Fruit fly (Drosophila melanogaster) whole organism, embryonic: ENCODE data around the gene CG43051.
A peak's percentile ranks its signal among the peaks of the same experiment; 100 is the strongest.

Source experiments
- Awh ChIP-seq: fragments of 200-800 bp; sonication (Bioruptor generic); IDR thresholded peaks from 2 replicates; pipeline ENCODE4, ENCODE4 v1.3.6; 2022; ENCODE audit warnings: missing biosample characterization, missing genetic modification characterization
- Bteb2 ChIP-seq: fragments of 200-800 bp; sonication (Bioruptor generic); optimal IDR thresholded peaks from 2 replicates; lab custom pipeline; 2016; ENCODE audit warnings: missing biosample characterization, missing genetic modification characterization
- CG1024 ChIP-seq: fragments of 200-800 bp; sonication (Bioruptor generic); IDR thresholded peaks from 2 replicates; pipeline ENCODE4 v1.3.6; 2022; ENCODE audit warnings: missing biosample characterization, missing genetic modification characterization
- CG10654 ChIP-seq: fragments of 200-800 bp; sonication (Bioruptor generic); optimal IDR thresholded peaks from 2 replicates; lab custom pipeline; 2016; ENCODE audit warnings: missing biosample characterization, missing genetic modification characterization
- CG11504 ChIP-seq: fragments of 200-800 bp; sonication (Bioruptor generic); optimal IDR thresholded peaks from 3 replicates; lab custom pipeline; 2019; ENCODE audit warnings: missing biosample characterization, mild to moderate bottlenecking, missing genetic modification characterization, moderate library complexity
- CG12744 ChIP-seq: fragments of 200-800 bp; sonication (Bioruptor generic); optimal IDR thresholded peaks from 2 replicates; lab custom pipeline; 2016; ENCODE audit warnings: missing biosample characterization, missing genetic modification characterization
- CG12769 ChIP-seq: fragments of 200-800 bp; sonication (Bioruptor generic); optimal IDR thresholded peaks from 2 replicates; lab custom pipeline; 2019; ENCODE audit warnings: missing biosample characterization, mild to moderate bottlenecking, missing genetic modification characterization, moderate library complexity
- CG13624 ChIP-seq: fragments of 200-800 bp; sonication (Bioruptor generic); optimal IDR thresholded peaks from 2 replicates; lab custom pipeline; 2016; ENCODE audit warnings: missing biosample characterization, missing genetic modification characterization
- CG14050 ChIP-seq: fragments of 200-800 bp; sonication (Bioruptor generic); IDR thresholded peaks from 3 replicates; pipeline ENCODE4 v1.3.6; 2022; ENCODE audit warnings: missing biosample characterization, missing genetic modification characterization
- CG17186 ChIP-seq: fragments of 200-800 bp; sonication (Bioruptor generic); optimal IDR thresholded peaks from 3 replicates; lab custom pipeline; 2017; ENCODE audit warnings: missing biosample characterization, missing genetic modification reagents, missing genetic modification characterization
- CG17385 ChIP-seq: fragments of 200-800 bp; sonication (Bioruptor generic); optimal IDR thresholded peaks from 3 replicates; lab custom pipeline; 2018; ENCODE audit warnings: missing biosample characterization, mild to moderate bottlenecking, missing genetic modification characterization
- CG1832 ChIP-seq: fragments of 200-800 bp; sonication (Bioruptor generic); optimal IDR thresholded peaks from 2 replicates; lab custom pipeline; 2017; ENCODE audit warnings: missing biosample characterization, mild to moderate bottlenecking, missing genetic modification characterization, inconsistent platforms
- CG2678 ChIP-seq: fragments of 200-800 bp; sonication (Bioruptor generic); optimal IDR thresholded peaks from 3 replicates; lab custom pipeline; 2019; ENCODE audit warnings: missing biosample characterization, mild to moderate bottlenecking, missing genetic modification characterization, moderate library complexity
- CG31365 ChIP-seq: fragments of 200-800 bp; sonication (Bioruptor generic); optimal IDR thresholded peaks from 2 replicates; lab custom pipeline; 2018; ENCODE audit warnings: missing biosample characterization, mild to moderate bottlenecking, missing genetic modification characterization
- CG31388 ChIP-seq: fragments of 200-800 bp; sonication (Bioruptor generic); optimal IDR thresholded peaks from 2 replicates; lab custom pipeline; 2016; ENCODE audit warnings: missing biosample characterization, missing genetic modification characterization
- CG3407 ChIP-seq: fragments of 200-800 bp; sonication (Bioruptor generic); optimal IDR thresholded peaks from 2 replicates; lab custom pipeline; 2018; ENCODE audit warnings: missing biosample characterization, mild to moderate bottlenecking, missing genetic modification characterization
- CG3995 ChIP-seq: fragments of 200-800 bp; sonication (Bioruptor generic); optimal IDR thresholded peaks from 3 replicates; lab custom pipeline; 2016; ENCODE audit warnings: missing biosample characterization, missing genetic modification characterization
- CG4707 ChIP-seq: fragments of 200-800 bp; sonication (Bioruptor generic); optimal IDR thresholded peaks from 2 replicates; lab custom pipeline; 2018; ENCODE audit warnings: missing biosample characterization, mild to moderate bottlenecking, missing genetic modification characterization, moderate library complexity
- CG5180 ChIP-seq: fragments of 200-800 bp; sonication (Bioruptor generic); optimal IDR thresholded peaks from 3 replicates; lab custom pipeline; 2017; ENCODE audit warnings: missing biosample characterization, missing genetic modification characterization, mild to moderate bottlenecking, moderate library complexity, missing genetic modification reagents
- CG8089 ChIP-seq: fragments of 200-800 bp; sonication (Bioruptor generic); optimal IDR thresholded peaks from 3 replicates; lab custom pipeline; 2016; ENCODE audit warnings: missing biosample characterization, missing genetic modification characterization
- CG8281 ChIP-seq: fragments of 200-800 bp; sonication (Bioruptor generic); optimal IDR thresholded peaks from 2 replicates; lab custom pipeline; 2018; ENCODE audit warnings: missing biosample characterization, mild to moderate bottlenecking, missing genetic modification characterization, moderate library complexity
- CG8388 ChIP-seq: fragments of 200-800 bp; sonication (Bioruptor generic); optimal IDR thresholded peaks from 2 replicates; lab custom pipeline; 2019; ENCODE audit warnings: missing biosample characterization, mild to moderate bottlenecking, missing genetic modification characterization, moderate library complexity
- CTCF ChIP-seq: fragments of 200-800 bp; sonication (Bioruptor generic); optimal IDR thresholded peaks from 2 replicates; lab custom pipeline; 2017; ENCODE audit warnings: missing biosample characterization, mild to moderate bottlenecking, missing genetic modification characterization, moderate library complexity
- HLHmδ ChIP-seq: fragments of 200-800 bp; sonication (Bioruptor generic); optimal IDR thresholded peaks from 2 replicates; lab custom pipeline; 2018; ENCODE audit warnings: missing biosample characterization, mild to moderate bottlenecking, missing genetic modification characterization, moderate library complexity
- Hsf ChIP-seq: fragments of 200-800 bp; sonication (Bioruptor generic); optimal IDR thresholded peaks from 3 replicates; lab custom pipeline; 2016; ENCODE audit warnings: missing biosample characterization, missing genetic modification characterization
- Kr ChIP-seq: fragments of 200-800 bp; sonication (Bioruptor generic); optimal IDR thresholded peaks from 2 replicates; lab custom pipeline; 2017; ENCODE audit warnings: missing biosample characterization, mild to moderate bottlenecking, missing genetic modification characterization
- Lhr ChIP-seq: fragments of 200-800 bp; sonication (Bioruptor generic); optimal IDR thresholded peaks from 3 replicates; lab custom pipeline; 2017; ENCODE audit warnings: mild to moderate bottlenecking, missing biosample characterization, missing genetic modification reagents, missing genetic modification characterization
- Lim3 ChIP-seq: fragments of 200-800 bp; sonication (Bioruptor generic); IDR thresholded peaks from 2 replicates; pipeline ENCODE4 v1.3.6; 2022; ENCODE audit warnings: missing biosample characterization, missing genetic modification characterization
- MESR4 ChIP-seq: fragments of 200-800 bp; sonication (Bioruptor generic); optimal IDR thresholded peaks from 2 replicates; lab custom pipeline; 2018; ENCODE audit warnings: missing biosample characterization, mild to moderate bottlenecking, missing genetic modification characterization, moderate library complexity
- Oaz ChIP-seq: fragments of 200-800 bp; sonication (Bioruptor generic); IDR thresholded peaks from 2 replicates; pipeline ENCODE4 v1.3.6; 2022; ENCODE audit warnings: missing biosample characterization, missing genetic modification characterization
- ato ChIP-seq: fragments of 200-800 bp; sonication (Bioruptor generic); IDR thresholded peaks from 2 replicates; pipeline ENCODE4 v1.3.6; 2022; ENCODE audit warnings: missing biosample characterization, missing genetic modification characterization; ENCODE audit not compliant: partially characterized antibody
- corto ChIP-seq: fragments of 200-800 bp; sonication (Bioruptor generic); optimal IDR thresholded peaks from 2 replicates; lab custom pipeline; 2016; ENCODE audit warnings: missing biosample characterization, mild to moderate bottlenecking, missing genetic modification characterization, moderate library complexity
- crc ChIP-seq: fragments of 200-800 bp; sonication (Bioruptor generic); optimal IDR thresholded peaks from 2 replicates; lab custom pipeline; 2016; ENCODE audit warnings: missing biosample characterization, missing genetic modification characterization
- dpn ChIP-seq, 2 experiments: fragments of 200-800 bp; sonication (Bioruptor generic); optimal IDR thresholded peaks; 3 replicates each; lab custom pipeline; 2016; ENCODE audit warnings: missing biosample characterization in 2 of 2, missing genetic modification characterization in 2 of 2
- en ChIP-seq: fragments of 200-800 bp; sonication (Bioruptor generic); optimal IDR thresholded peaks from 2 replicates; lab custom pipeline; 2016; ENCODE audit warnings: missing biosample characterization, missing genetic modification characterization
- gcm2 ChIP-seq: fragments of 200-800 bp; sonication (Bioruptor generic); optimal IDR thresholded peaks from 2 replicates; lab custom pipeline; 2016; ENCODE audit warnings: missing biosample characterization, missing genetic modification characterization
- gem ChIP-seq: fragments of 200-800 bp; sonication (Bioruptor generic); optimal IDR thresholded peaks from 2 replicates; lab custom pipeline; 2019; ENCODE audit warnings: missing biosample characterization, mild to moderate bottlenecking, missing genetic modification characterization, moderate library complexity
- kay ChIP-seq: fragments of 200-800 bp; sonication (Bioruptor generic); optimal IDR thresholded peaks from 2 replicates; lab custom pipeline; 2016; ENCODE audit warnings: missing biosample characterization, missing genetic modification characterization
- lov ChIP-seq, 2 experiments: fragments of 200-800 bp in 1 of 2; fragments of >200 bp in 1 of 2; sonication (Bioruptor generic) in 1 of 2; IDR thresholded peaks in 1 of 2; optimal IDR thresholded peaks in 1 of 2; 2 replicates in 1 of 2; 3 replicates in 1 of 2; pipeline versions ENCODE4 v1.3.6 to Lab custom; 2017 to 2022; ENCODE audit warnings: missing biosample characterization in 1 of 2, missing genetic modification characterization in 1 of 2
- nmo ChIP-seq: fragments of 200-800 bp; sonication (Bioruptor generic); optimal IDR thresholded peaks from 2 replicates; lab custom pipeline; 2018; ENCODE audit warnings: missing biosample characterization, mild to moderate bottlenecking, missing genetic modification characterization, moderate library complexity
- pzg ChIP-seq: fragments of 200-800 bp; sonication (Bioruptor generic); optimal IDR thresholded peaks from 3 replicates; lab custom pipeline; 2018; ENCODE audit warnings: missing biosample characterization, mild to moderate bottlenecking, missing genetic modification characterization, moderate library complexity
- ranshi ChIP-seq: fragments of 200-800 bp; sonication (Bioruptor generic); IDR thresholded peaks from 2 replicates; pipeline ENCODE4 v1.3.6; 2022; ENCODE audit warnings: missing biosample characterization, missing genetic modification characterization
- repo ChIP-seq: fragments of 200-800 bp; sonication (Bioruptor generic); optimal IDR thresholded peaks from 2 replicates; lab custom pipeline; 2016; ENCODE audit warnings: missing biosample characterization, missing genetic modification characterization
- sens ChIP-seq: fragments of 200-800 bp; sonication (Bioruptor generic); peaks from one replicate; lab custom pipeline; 2016; ENCODE audit warnings: missing biosample characterization, missing genetic modification characterization
- stwl ChIP-seq: fragments of 200-800 bp; sonication (Bioruptor generic); optimal IDR thresholded peaks from 3 replicates; lab custom pipeline; 2018; ENCODE audit warnings: missing biosample characterization, mild to moderate bottlenecking, missing genetic modification characterization, moderate library complexity
- ttk ChIP-seq: fragments of 200-800 bp; sonication (Bioruptor generic); IDR thresholded peaks from 2 replicates; pipeline ENCODE4 v2.1.2; 2022; ENCODE audit warnings: missing biosample characterization, missing genetic modification characterization
- tup ChIP-seq: fragments of 200-800 bp; sonication (Bioruptor generic); optimal IDR thresholded peaks from 2 replicates; lab custom pipeline; 2016; ENCODE audit warnings: missing biosample characterization, mild to moderate bottlenecking, missing genetic modification characterization, moderate library complexity
- wdn ChIP-seq: fragments of 200-800 bp; sonication (Bioruptor generic); IDR thresholded peaks from 2 replicates; pipeline ENCODE4 v1.3.6; 2022; ENCODE audit warnings: missing biosample characterization, missing genetic modification characterization
- yki ChIP-seq: fragments of >200 bp; optimal IDR thresholded peaks from 3 replicates; lab custom pipeline; 2018
- zfh1 ChIP-seq: fragments of 200-800 bp; sonication (Bioruptor generic); IDR thresholded peaks from 3 replicates; pipeline ENCODE4 v1.3.6; 2022; ENCODE audit warnings: missing biosample characterization, missing genetic modification characterization

CG43051 gene

dm6 chr2L:12507338-12508053 is at the start of gene CG43051 (continued):
- TF ChIP-seq CG3407 (GFP tag; lab: Kevin White, UChicago) (no peak), Hsf (no peak), CTCF (GFP tag; lab: Kevin White, UChicago) (peak; percentile 25), CG10654 (no peak), en (no peak), pzg (GFP tag; lab: Kevin White, UChicago) (no peak), sens (GFP tag; lab: Kevin White, UChicago) (no peak), Lim3 (GFP tag; lab: Robert Waterston, UW) (no peak), CG13624 (GFP tag; lab: Kevin White, UChicago) (no peak), Lhr (GFP tag; lab: Kevin White, UChicago) (no peak), stwl (no peak), CG2678 (peak; percentile 5), CG17186 (GFP tag; lab: Kevin White, UChicago) (no peak), CG3995 (no peak), gcm2 (GFP tag; lab: Kevin White, UChicago) (no peak), wdn (GFP tag; lab: Robert Waterston, UW) (no peak), nmo (GFP tag; lab: Kevin White, UChicago) (no peak), ato (GFP tag; lab: Robert Waterston, UW) (no peak), CG31388 (GFP tag; lab: Kevin White, UChicago) (no peak), CG14050 (GFP tag; lab: Robert Waterston, UW) (no peak), CG17385 (GFP tag; lab: Kevin White, UChicago) (peak; percentile 56), corto (GFP tag; lab: Kevin White, UChicago) (no peak), CG4707 (GFP tag; lab: Kevin White, UChicago) (no peak), CG12769 (tag; lab: Kevin White, UChicago) (no peak), HLHmδ (GFP tag; lab: Kevin White, UChicago) (no peak), tup (GFP tag; lab: Kevin White, UChicago) (no peak), Bteb2 (GFP tag; lab: Kevin White, UChicago) (no peak), CG8281 (tag; lab: Kevin White, UChicago) (no peak), lov (optimal IDR thresholded peaks at IDR 0.05; lab: Kevin White, UChicago) (no peak), lov (GFP tag; IDR thresholded peaks at IDR 0.05; lab: Robert Waterston, UW) (no peak), MESR4 (GFP tag; lab: Kevin White, UChicago) (no peak), CG1832 (GFP tag; lab: Kevin White, UChicago) (no peak), CG8388 (GFP tag; lab: Kevin White, UChicago) (no peak), ranshi (peak; percentile 14; the same call in 1 of the 2 replicates), kay (no peak), dpn (GFP tag; optimal IDR thresholded peaks at IDR 0.05; lab: Kevin White, UChicago) (no peak), CG12744 (no peak), CG31365 (tag; lab: Kevin White, UChicago) (peak; percentile 39), crc (GFP tag; lab: Kevin White, UChicago) (no peak), zfh1 (GFP tag; lab: Robert Waterston, UW) (no peak), Kr (GFP tag; lab: Kevin White, UChicago) (no peak), CG1024 (GFP tag; lab: Robert Waterston, UW) (no peak), gem (tag; lab: Kevin White, UChicago) (no peak), CG5180 (peak; percentile 67), repo (GFP tag; lab: Kevin White, UChicago) (no peak), CG11504 (tag; lab: Kevin White, UChicago) (peak; percentile 57), CG8089 (GFP tag; lab: Kevin White, UChicago) (peak; percentile 8), Oaz (GFP tag; lab: Robert Waterston, UW) (no peak), Awh (GFP tag; lab: Robert Waterston, UW) (0 out of 2 replicates have a peak, but pooled peaks have one; percentile 8), ttk (GFP tag; lab: Robert Waterston, UW) (0 out of 2 replicates have a peak, but pooled peaks have one; percentile 5), yki (lab: Kevin White, UChicago) (peak; percentile 89)
